Worm (Caenorhabditis elegans): ENCODE measurements around the gene C16C8.14.

- TF ChIP-seq elt-2 (tag; optimal IDR thresholded peaks at IDR 0.05) (peak; percentile 72), pha-4 (tag; optimal IDR thresholded peaks at IDR 0.05) (no peak), ceh-18 (tag; optimal IDR thresholded peaks at IDR 0.05) (peak; percentile 48), pag-3 (tag; optimal IDR thresholded peaks at IDR 0.05; ENCODE audit: borderline replicate concordance) (no peak), sdc-2 (tag; optimal IDR thresholded peaks at IDR 0.05) (no peak), C38D4.7 (GFP tag; optimal IDR thresholded peaks at IDR 0.05) (no peak), ceh-19 (GFP tag; optimal IDR thresholded peaks at IDR 0.05) (no peak), nfya-1 (tag; optimal IDR thresholded peaks at IDR 0.05) (peak; percentile 33)
These were observed 32.6 kb downstream of the C16C8.14 start, which contains the start of gene smu-2 for ce11 chrII:3482231-3482630.
